Worm (Caenorhabditis elegans) whole organism, L4 larva: ENCODE results near the gene M151.2.

Experiments used
- aly-2 ChIP-seq: sonication (generic microtip); optimal IDR thresholded peaks from 2 replicates; lab custom pipeline; 2018; ENCODE audit warnings: missing biosample characterization, missing genetic modification characterization
- ama-1 ChIP-seq: fragments of 150-350 bp; optimal IDR thresholded peaks from 2 replicates; lab custom pipeline; 2014; ENCODE audit warnings: inconsistent platforms, mixed read lengths
- egl-43 ChIP-seq: fragments of 200-800 bp; sonication (Bioruptor generic); IDR thresholded peaks from 2 replicates; pipeline ENCODE4 v1.3.6; 2022; ENCODE audit warnings: missing genetic modification reagents, missing genetic modification characterization, missing compliant biosample characterization
- lin-15B ChIP-seq: fragments of 150-350 bp; sonication (generic microtip); optimal IDR thresholded peaks from 3 replicates; lab custom pipeline; 2014; ENCODE audit warnings: missing biosample characterization, missing genetic modification characterization
- nhr-102 ChIP-seq: sonication (generic microtip); optimal IDR thresholded peaks from 2 replicates; lab custom pipeline; 2016; ENCODE audit warnings: mild to moderate bottlenecking, missing genetic modification characterization, moderate library complexity, missing compliant biosample characterization
- nhr-237 ChIP-seq: sonication (generic microtip); optimal IDR thresholded peaks from 2 replicates; lab custom pipeline; 2017; ENCODE audit warnings: missing biosample characterization, missing genetic modification characterization
- nhr-76 ChIP-seq: fragments of 150-350 bp; optimal IDR thresholded peaks from 2 replicates; lab custom pipeline; 2014; ENCODE audit warnings: missing biosample characterization, missing genetic modification characterization
- skn-1 ChIP-seq: fragments of 150-350 bp; optimal IDR thresholded peaks from 2 replicates; lab custom pipeline; 2014; ENCODE audit warnings: missing biosample characterization, missing genetic modification characterization
- snpc-4 ChIP-seq: fragments of 150-350 bp; optimal IDR thresholded peaks from 2 replicates; lab custom pipeline; 2014; ENCODE audit warnings: missing biosample characterization, missing genetic modification characterization
- unc-39 ChIP-seq: sonication (generic microtip); optimal IDR thresholded peaks from 2 replicates; lab custom pipeline; 2017; ENCODE audit warnings: missing biosample characterization, missing genetic modification characterization
- unc-62 ChIP-seq, 3 experiments: fragments of 150-350 bp in 1 of 3; sonication (generic microtip); optimal IDR thresholded peaks in 2 of 3; peaks in 1 of 3; 1 replicate in 1 of 3; 2 replicates in 2 of 3; lab custom pipeline; 2014 to 2017; ENCODE audit warnings: missing biosample characterization in 3 of 3, missing genetic modification characterization in 3 of 3, missing genetic modification reagents in 3 of 3, missing genotype in 1 of 3
- zag-1 ChIP-seq: fragments of 150-350 bp; optimal IDR thresholded peaks from 2 replicates; lab custom pipeline; 2014; ENCODE audit warnings: missing biosample characterization, missing genetic modification characterization
- zip-2 ChIP-seq: fragments of 150-350 bp; optimal IDR thresholded peaks from 2 replicates; lab custom pipeline; 2014; ENCODE audit warnings: missing biosample characterization, missing genetic modification characterization

DNA sequence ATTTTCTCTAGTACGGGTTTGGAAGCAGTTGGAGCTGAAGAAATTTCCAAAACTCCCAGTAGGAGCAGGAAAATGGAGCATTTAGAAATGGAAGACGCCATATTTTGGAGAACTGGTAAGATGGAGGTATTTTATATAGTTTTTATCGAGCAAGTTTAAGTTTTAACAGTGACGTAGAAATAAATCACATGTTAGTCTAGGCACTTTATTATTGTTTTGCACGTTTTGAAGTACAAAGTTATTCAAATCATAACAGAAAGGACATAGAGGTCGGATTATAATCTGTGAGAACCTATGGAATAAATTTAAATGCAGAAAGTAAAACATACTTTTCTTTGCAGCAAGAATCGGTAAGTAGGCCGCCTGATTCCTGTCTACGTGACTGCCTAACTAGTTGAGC lies 32.9 kb downstream of the M151.2 start, which contains the start of gene F19B10.6:
- TF ChIP-seq unc-62 (GFP tag; optimal IDR thresholded peaks at IDR 0.05 in 1 of 2; lab: Kevin White, UChicago) (no peak), unc-62 (tag; optimal IDR thresholded peaks at IDR 0.05; lab: Kevin White, UChicago) (no peak), nhr-76 (tag; lab: Kevin White, UChicago) (no peak), nhr-237 (tag; lab: Kevin White, UChicago) (no peak), zag-1 (tag; lab: Kevin White, UChicago) (no peak), lin-15B (tag; lab: Kevin White, UChicago) (no peak), ama-1 (lab: Kevin White, UChicago) (no peak), skn-1 (tag; lab: Kevin White, UChicago) (no peak), aly-2 (tag; lab: Kevin White, UChicago) (no peak), egl-43 (GFP tag; lab: Robert Waterston, UW) (no peak), unc-39 (tag; lab: Kevin White, UChicago) (no peak), zip-2 (no peak), nhr-102 (no peak), snpc-4 (no peak)
